Worm (Caenorhabditis elegans): Measurements from ENCODE around the gene metl-6.

Gene metl-6

DNA sequence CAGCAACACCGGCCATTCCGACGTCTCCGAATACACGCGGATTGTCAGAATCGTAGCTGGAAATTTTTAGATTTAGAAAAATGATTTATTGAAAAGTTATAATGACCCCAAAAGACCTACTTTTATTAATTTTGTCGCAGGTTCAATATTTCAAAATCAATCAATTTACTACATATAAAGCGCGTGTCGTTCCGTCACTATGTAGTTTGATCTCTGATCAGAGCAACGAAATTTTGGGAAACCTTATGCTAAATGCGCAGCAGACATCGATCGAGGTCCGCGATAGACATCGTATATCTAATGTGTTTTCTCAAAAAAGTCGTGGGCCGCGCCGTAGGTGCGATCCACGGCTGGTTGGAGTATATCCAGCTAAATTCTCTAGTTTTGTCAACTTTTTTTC is 15.0 kb downstream of the metl-6 start:
- no peak for TF ChIP-seq elt-1 (tag; optimal IDR thresholded peaks at IDR 0.05)
- no peak for TF ChIP-seq ZK546.5 (tag; optimal IDR thresholded peaks at IDR 0.05)
- no peak for TF ChIP-seq skn-1 (tag; optimal IDR thresholded peaks at IDR 0.05)
- TF ChIP-seq aly-2 (tag; optimal IDR thresholded peaks at IDR 0.05), result no peak
- TF ChIP-seq unc-39 (tag; optimal IDR thresholded peaks at IDR 0.05), result no peak
- TF ChIP-seq nhr-43 (tag; optimal IDR thresholded peaks at IDR 0.05; ENCODE audit: poor library complexity, severe bottlenecking), result no peak
- no peak for TF ChIP-seq jun-1 (tag; optimal IDR thresholded peaks at IDR 0.05)
- no peak for TF ChIP-seq pqm-1 (tag; optimal IDR thresholded peaks at IDR 0.05)
- TF ChIP-seq nhr-11 (tag; optimal IDR thresholded peaks at IDR 0.05), result no peak
- no peak for TF ChIP-seq unc-62 (GFP tag; optimal IDR thresholded peaks at IDR 0.05)
- no peak for TF ChIP-seq nhr-25 (tag; optimal IDR thresholded peaks at IDR 0.05)
- TF ChIP-seq fos-1 (tag; optimal IDR thresholded peaks at IDR 0.05), result no peak
- no peak for TF ChIP-seq lsy-12 (tag; optimal IDR thresholded peaks at IDR 0.05)
- TF ChIP-seq sea-2 (GFP tag; optimal IDR thresholded peaks at IDR 0.05), result no peak

DNA sequence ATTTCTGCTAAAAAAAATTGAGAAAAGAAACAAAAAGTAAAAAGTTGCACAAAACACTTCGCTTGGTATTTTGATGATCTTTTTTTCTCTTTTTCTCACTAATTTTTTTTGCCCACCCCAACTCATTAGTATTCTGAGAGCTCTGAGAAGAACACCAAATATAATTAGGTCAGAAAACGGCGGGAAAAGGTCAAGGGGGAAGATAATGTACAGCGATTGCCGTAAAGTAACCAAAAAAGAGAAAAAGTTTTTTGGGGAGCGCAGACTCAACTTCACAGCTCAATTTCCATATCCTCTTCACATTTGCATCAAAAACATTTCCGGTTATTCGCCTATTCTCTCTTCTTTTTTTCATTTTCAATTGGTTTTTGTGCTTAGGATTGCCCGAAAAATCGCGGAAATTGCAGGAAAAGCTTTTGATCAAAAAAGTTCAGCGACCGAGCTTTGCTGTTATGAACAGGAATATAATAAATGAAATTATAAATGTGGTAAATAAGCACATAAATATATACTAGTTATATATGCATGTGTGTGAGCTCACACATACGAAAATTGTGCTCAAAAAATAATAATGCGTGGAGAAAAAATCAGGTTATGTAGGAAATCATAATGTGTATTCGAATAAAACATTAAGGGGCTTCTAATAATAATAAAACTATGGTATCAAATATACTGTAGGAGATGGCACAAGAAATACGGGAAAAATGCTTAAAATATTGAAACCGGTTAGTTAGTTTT is 18.8 kb downstream of the metl-6 start:
- peak; percentile 12 for TF ChIP-seq nhr-43 (tag; optimal IDR thresholded peaks at IDR 0.05; ENCODE audit: poor library complexity, severe bottlenecking)
- TF ChIP-seq snpc-4 (tag; optimal IDR thresholded peaks at IDR 0.05), result no peak
- TF ChIP-seq lsy-12 (tag; optimal IDR thresholded peaks at IDR 0.05), result peak; percentile 40
- no peak for TF ChIP-seq skn-1 (tag; optimal IDR thresholded peaks at IDR 0.05)
- peak; percentile 13 for TF ChIP-seq nfya-1 (tag; optimal IDR thresholded peaks at IDR 0.05; ENCODE audit: insufficient read depth)
- TF ChIP-seq elt-2 (tag; optimal IDR thresholded peaks at IDR 0.05), result peak; percentile 11
- peak; percentile 83 for TF ChIP-seq ama-1 (optimal IDR thresholded peaks at IDR 0.05)
- TF ChIP-seq ztf-4 (tag; optimal IDR thresholded peaks at IDR 0.05), result peak; percentile 70
- no peak for TF ChIP-seq fkh-2 (tag; optimal IDR thresholded peaks at IDR 0.05)

DNA sequence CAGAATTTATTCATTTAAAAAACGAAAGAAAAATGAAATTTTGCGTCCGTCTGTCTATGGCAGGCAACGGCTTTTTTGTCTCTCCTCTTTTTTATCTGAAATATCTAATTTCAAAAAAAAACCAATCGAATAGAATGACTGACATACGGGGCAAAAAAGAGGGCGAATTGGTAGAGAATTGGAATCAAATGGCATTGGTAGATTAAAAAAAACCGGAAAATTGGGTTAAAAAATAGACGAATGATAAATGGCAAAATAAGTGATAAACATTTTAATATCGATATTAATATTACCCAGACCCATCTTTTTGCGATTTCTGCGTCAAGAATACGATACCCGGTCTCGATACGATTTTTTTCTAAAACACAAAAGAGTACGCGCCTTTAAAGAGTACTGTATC is 20.0 kb downstream of the metl-6 start, which contains the start of gene tir-1:
TSS of gene tir-1 (minus strand) at position 101 of the 400 bp plus-strand sequence.
- no peak for TF ChIP-seq nhr-76 (tag; optimal IDR thresholded peaks at IDR 0.05)

DNA sequence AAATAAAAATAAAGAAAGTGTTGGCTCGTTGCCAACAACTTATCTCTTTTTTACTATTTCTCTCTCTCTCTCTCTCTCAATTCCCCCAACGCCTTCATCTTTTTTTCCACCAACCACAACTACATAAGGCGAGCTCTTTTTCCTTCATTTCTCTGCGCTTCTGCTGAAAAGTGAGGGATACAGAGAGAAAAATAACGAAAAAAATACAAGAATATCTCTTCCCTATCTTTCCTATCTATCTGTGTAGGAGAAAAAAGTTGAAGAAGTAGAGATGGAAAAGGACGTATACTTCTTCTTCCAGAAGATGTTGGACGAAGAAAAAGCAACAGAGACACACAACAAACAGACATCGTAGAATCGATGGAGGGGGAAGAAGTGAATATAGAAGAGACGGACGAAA is 22.7 kb downstream of the metl-6 start:
- TF ChIP-seq lin-15B (tag; optimal IDR thresholded peaks at IDR 0.05) (peak; percentile 40), nhr-28 (tag; optimal IDR thresholded peaks at IDR 0.05) (no peak), hmg-11 (tag; optimal IDR thresholded peaks at IDR 0.05) (peak; percentile 62), nfya-1 (tag; optimal IDR thresholded peaks at IDR 0.05; ENCODE audit: insufficient read depth) (peak; percentile 39)

DNA sequence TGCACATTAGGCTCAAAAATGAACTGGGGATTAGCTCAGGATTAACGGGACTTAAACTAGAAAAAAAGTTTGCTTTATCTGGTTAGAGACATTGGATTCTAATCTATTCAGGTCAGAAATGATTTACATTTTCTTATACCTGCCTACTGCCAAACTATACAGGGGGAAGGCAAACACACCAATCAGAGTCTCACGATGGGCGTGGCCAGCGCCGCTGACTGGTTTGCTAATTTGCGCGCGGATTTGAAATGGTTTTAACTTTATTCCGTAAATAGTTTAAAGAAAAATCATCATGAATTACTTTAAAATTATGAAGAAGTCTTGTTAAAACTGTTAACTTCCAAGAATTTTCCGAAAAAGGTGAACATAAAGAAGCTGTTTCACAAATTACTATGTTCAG is 23.2 kb downstream of the metl-6 start:
- TF ChIP-seq ZK546.5 (tag; optimal IDR thresholded peaks at IDR 0.05) (no peak), ceh-9 (tag; optimal IDR thresholded peaks at IDR 0.05) (no peak), fkh-10 (GFP tag; optimal IDR thresholded peaks at IDR 0.05) (no peak), nfya-1 (tag; optimal IDR thresholded peaks at IDR 0.05; ENCODE audit: insufficient read depth) (peak; percentile 84)

DNA sequence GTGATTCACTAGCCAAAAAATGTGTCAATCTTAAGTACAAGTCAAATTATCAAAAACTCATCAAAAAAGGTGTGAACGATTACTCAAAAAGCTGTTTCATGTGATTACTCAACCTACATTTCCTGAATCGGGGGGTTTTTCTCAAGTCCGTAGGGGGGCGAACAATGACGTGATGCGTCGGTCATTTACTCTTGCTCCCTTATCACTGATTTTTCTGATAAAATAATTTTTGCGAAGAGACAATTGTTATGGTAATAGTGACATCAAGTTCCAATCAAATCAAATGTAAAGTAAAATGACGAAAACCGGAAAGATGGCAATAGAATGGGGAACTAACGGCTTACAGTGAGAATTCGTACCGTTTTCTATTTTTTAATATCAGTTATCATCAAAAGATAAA is 27.5 kb downstream of the metl-6 start:
- TF ChIP-seq pqm-1 (tag; optimal IDR thresholded peaks at IDR 0.05) (peak; percentile 54), elt-2 (tag; optimal IDR thresholded peaks at IDR 0.05) (peak; percentile 36), nhr-76 (tag; optimal IDR thresholded peaks at IDR 0.05) (no peak)

DNA sequence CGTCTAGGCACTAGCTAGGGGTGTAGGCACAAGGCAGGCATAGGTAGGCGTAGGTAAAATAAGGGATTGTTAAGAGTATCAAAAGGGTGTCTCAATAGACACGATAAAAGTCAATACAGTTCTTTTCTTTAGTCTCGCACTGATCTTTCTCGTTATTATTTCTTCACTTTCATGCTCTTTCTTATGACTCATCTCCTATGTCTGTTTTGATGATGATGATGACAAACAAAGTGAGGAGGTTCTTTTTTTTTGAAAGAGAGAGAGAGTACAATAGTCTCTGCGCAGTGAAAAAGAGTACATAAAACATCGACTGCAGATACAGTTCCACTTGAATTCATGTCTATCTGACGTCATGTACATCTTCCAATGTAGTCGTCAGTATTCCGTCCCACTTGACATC is 31.6 kb downstream of the metl-6 start:
- TF ChIP-seq skn-1 (tag; optimal IDR thresholded peaks at IDR 0.05), result no peak
- TF ChIP-seq pha-4 (tag; optimal IDR thresholded peaks at IDR 0.05), result peak; percentile 82
- no peak for TF ChIP-seq nhr-23 (tag; optimal IDR thresholded peaks at IDR 0.05)

DNA sequence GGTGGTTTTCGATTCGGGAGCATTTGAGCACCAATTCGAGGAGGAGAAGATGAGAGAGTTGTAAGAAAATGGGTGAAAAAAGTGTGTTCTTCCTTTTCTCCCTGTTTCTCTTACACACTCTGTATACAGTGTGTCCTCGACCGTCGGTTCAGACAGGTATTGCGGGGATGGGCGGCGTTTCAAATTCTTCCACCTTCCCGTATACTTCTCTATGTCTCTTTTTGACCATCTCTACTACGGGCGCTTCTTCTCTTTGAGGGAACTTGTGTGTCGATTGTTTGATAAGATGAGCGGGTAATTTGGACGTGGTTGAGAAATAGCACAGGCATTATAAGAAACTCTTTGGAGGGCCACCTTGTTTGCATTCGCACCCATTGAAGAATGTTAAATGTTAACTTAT is 33.9 kb downstream of the metl-6 start:
- TF ChIP-seq ztf-4 (tag; optimal IDR thresholded peaks at IDR 0.05), result no peak
- TF ChIP-seq elt-1 (tag; optimal IDR thresholded peaks at IDR 0.05), result no peak
- no peak for TF ChIP-seq lin-39 (tag; optimal IDR thresholded peaks at IDR 0.05)
- peak; percentile 53 for TF ChIP-seq nhr-25 (tag; optimal IDR thresholded peaks at IDR 0.05)
- TF ChIP-seq pha-4 (tag; optimal IDR thresholded peaks at IDR 0.05), result peak; percentile 79
- no peak for TF ChIP-seq skn-1 (tag; optimal IDR thresholded peaks at IDR 0.05)
- peak; percentile 96 for TF ChIP-seq lin-15B (tag; optimal IDR thresholded peaks at IDR 0.05)
- TF ChIP-seq pqm-1 (tag; optimal IDR thresholded peaks at IDR 0.05), result peak; percentile 38
- TF ChIP-seq nhr-23 (tag; optimal IDR thresholded peaks at IDR 0.05), result peak; percentile 43
- TF ChIP-seq nfya-1 (tag; optimal IDR thresholded peaks at IDR 0.05; ENCODE audit: insufficient read depth), result peak; percentile 35
- TF ChIP-seq elt-2 (tag; optimal IDR thresholded peaks at IDR 0.05), result peak; percentile 66
